Fruit fly (Drosophila melanogaster): ENCODE measurements around the gene prage.

The prage gene

dm6 chrX:1897384-1897783 is 123.9 kb downstream of the prage start:
- TF ChIP-seq HLH106 (tag; optimal IDR thresholded peaks at IDR 0.05) (peak; percentile 31), h (GFP tag; optimal IDR thresholded peaks at IDR 0.05) (peak; percentile 56), fru (GFP tag; optimal IDR thresholded peaks at IDR 0.05) (peak; percentile 45), lola (GFP tag; optimal IDR thresholded peaks at IDR 0.05) (no peak), Hr78 (GFP tag; optimal IDR thresholded peaks at IDR 0.05) (no peak), ey (GFP tag; optimal IDR thresholded peaks at IDR 0.05) (peak; percentile 54), Sp1 (GFP tag; optimal IDR thresholded peaks at IDR 0.05) (peak; percentile 43), foxo (GFP tag; optimal IDR thresholded peaks at IDR 0.05) (peak in 1 of 2 experiments; percentile 60), CG9705 (GFP tag; optimal IDR thresholded peaks at IDR 0.05) (no peak)

- TF ChIP-seq Hr83 (GFP tag; optimal IDR thresholded peaks at IDR 0.05; ENCODE audit: poor library complexity, severe bottlenecking) (no peak), N (GFP tag; optimal IDR thresholded peaks at IDR 0.05) (peak; percentile 55), sage (GFP tag; optimal IDR thresholded peaks at IDR 0.05) (no peak), Dif (GFP tag; optimal IDR thresholded peaks at IDR 0.05; ENCODE audit: partially characterized antibody) (peak; percentile 35)
Measured at dm6 chrX:1899445-1900085, 126.0 kb downstream of the prage start.

dm6 chrX:1900123-1900818 is 126.8 kb downstream of the prage start, which contains the start of gene arm:
Gene arm (minus strand): TSS chrX:1900646.
- TF ChIP-seq HLH106 (tag; optimal IDR thresholded peaks at IDR 0.05) (peak; percentile 15), sv (GFP tag; optimal IDR thresholded peaks at IDR 0.05) (no peak), Hnf4 (GFP tag; optimal IDR thresholded peaks at IDR 0.05) (peak; percentile 2), Dfd (GFP tag; optimal IDR thresholded peaks at IDR 0.05) (no peak), brk (GFP tag; optimal IDR thresholded peaks at IDR 0.05) (no peak), Vsx2 (GFP tag; optimal IDR thresholded peaks at IDR 0.05; ENCODE audit: partially characterized antibody) (no peak), foxo (GFP tag; optimal IDR thresholded peaks at IDR 0.05) (peak in 1 of 2 experiments; percentile 19), dmrt93B (GFP tag; optimal IDR thresholded peaks at IDR 0.05) (no peak), lola (GFP tag; optimal IDR thresholded peaks at IDR 0.05) (no peak), GATAd (GFP tag; optimal IDR thresholded peaks at IDR 0.05) (no peak), Jra (GFP tag; optimal IDR thresholded peaks at IDR 0.05) (peak; percentile 41), psq (GFP tag; optimal IDR thresholded peaks at IDR 0.05) (peak; percentile 1), Mio (GFP tag; optimal IDR thresholded peaks at IDR 0.05) (no peak), CG32264 (GFP tag; optimal IDR thresholded peaks at IDR 0.05) (no peak), pan (optimal IDR thresholded peaks at IDR 0.05) (no peak), OdsH (GFP tag; optimal IDR thresholded peaks at IDR 0.05) (no peak), br (GFP tag; optimal IDR thresholded peaks at IDR 0.05) (peak; percentile 14), tai (GFP tag; optimal IDR thresholded peaks at IDR 0.05) (no peak), Hr83 (GFP tag; optimal IDR thresholded peaks at IDR 0.05; ENCODE audit: poor library complexity, severe bottlenecking) (no peak), Sp1 (GFP tag; optimal IDR thresholded peaks at IDR 0.05) (no peak), rgr (GFP tag; optimal IDR thresholded peaks at IDR 0.05) (peak; percentile 47), h (GFP tag; optimal IDR thresholded peaks at IDR 0.05) (peak; percentile 8), Rel (GFP tag; optimal IDR thresholded peaks at IDR 0.05) (no peak), Rel (tag; optimal IDR thresholded peaks at IDR 0.05) (peak; percentile 98), ey (GFP tag; optimal IDR thresholded peaks at IDR 0.05) (peak; percentile 37), usp (GFP tag; optimal IDR thresholded peaks at IDR 0.05) (no peak)

- TF ChIP-seq Sp1 (GFP tag; optimal IDR thresholded peaks at IDR 0.05) (peak; percentile 20), Hr83 (GFP tag; optimal IDR thresholded peaks at IDR 0.05; ENCODE audit: poor library complexity, severe bottlenecking) (no peak), Hr78 (GFP tag; optimal IDR thresholded peaks at IDR 0.05) (no peak), Rel (GFP tag; optimal IDR thresholded peaks at IDR 0.05) (no peak), Rel (tag; optimal IDR thresholded peaks at IDR 0.05) (peak; percentile 24), foxo (GFP tag; optimal IDR thresholded peaks at IDR 0.05) (no peak), Dif (GFP tag; optimal IDR thresholded peaks at IDR 0.05; ENCODE audit: partially characterized antibody) (no peak), pan (optimal IDR thresholded peaks at IDR 0.05) (no peak), Jra (GFP tag; optimal IDR thresholded peaks at IDR 0.05) (no peak), N (GFP tag; optimal IDR thresholded peaks at IDR 0.05) (no peak), dl (GFP tag; optimal IDR thresholded peaks at IDR 0.05; ENCODE audit: insufficient read depth in 1 of 2, partially characterized antibody in 2 of 2) (no peak), jim (GFP tag; optimal IDR thresholded peaks at IDR 0.05) (no peak)
Measured at dm6 chrX:1901605-1902136, 128.2 kb downstream of the prage start, which contains the start of gene Ldaf1. Gene Ldaf1 (minus strand): TSS chrX:1901911.
